Worm (Caenorhabditis elegans): ENCODE measurements around the gene srx-113.

ce11 chrV:12612118-12612517 lies 19.8 kb downstream of the srx-113 start, which contains the start of gene cyc-2.2:
- TF ChIP-seq elt-1 (tag; optimal IDR thresholded peaks at IDR 0.05) (no peak), ama-1 (optimal IDR thresholded peaks at IDR 0.05) (no peak)
